Worm (Caenorhabditis elegans): ENCODE results near the gene srz-15.

DNA sequence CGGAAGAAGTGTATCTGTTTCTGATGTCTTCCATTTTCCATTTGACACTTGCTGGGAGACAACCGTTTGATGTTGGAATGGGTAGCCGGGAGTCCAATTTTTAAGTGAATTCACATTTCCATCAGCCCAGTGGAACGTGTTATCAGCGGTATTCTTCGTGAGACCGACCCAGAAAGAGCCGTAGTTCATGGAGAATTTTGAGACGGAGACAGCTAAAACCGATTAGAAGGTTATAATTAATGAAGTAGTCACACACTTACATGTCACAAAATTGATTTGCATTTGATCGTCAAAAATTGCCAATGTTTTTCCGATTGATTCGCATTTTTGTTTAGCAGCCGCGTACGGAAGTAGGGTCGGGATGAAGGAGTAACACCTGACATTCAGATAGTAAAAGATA lies 46.2 kb upstream of the srz-15 start:
- no peak for TF ChIP-seq him-1 (tag; optimal IDR thresholded peaks at IDR 0.05)
- no peak for TF ChIP-seq dao-5 (tag; optimal IDR thresholded peaks at IDR 0.05)
